Fruit fly (Drosophila melanogaster): ENCODE data around the gene CG15347.
A peak's percentile ranks its signal among the peaks of the same experiment; 100 is the strongest.

Gene CG15347

dm6 chrX:8452163-8452562 is 8.5 kb downstream of the CG15347 start:
- no peak for TF ChIP-seq CG17801 (GFP tag; optimal IDR thresholded peaks at IDR 0.05; ENCODE audit: partially characterized antibody)

- TF ChIP-seq CG17801 (GFP tag; optimal IDR thresholded peaks at IDR 0.05; ENCODE audit: partially characterized antibody), result no peak
These were observed 10.3 kb downstream of the CG15347 start for dm6 chrX:8450214-8450904.

- no peak for TF ChIP-seq CG17801 (GFP tag; optimal IDR thresholded peaks at IDR 0.05; ENCODE audit: partially characterized antibody)
These were observed 12.5 kb downstream of the CG15347 start for dm6 chrX:8448171-8448570.

- no peak for TF ChIP-seq CG17801 (GFP tag; optimal IDR thresholded peaks at IDR 0.05; ENCODE audit: partially characterized antibody)
These were observed 13.5 kb downstream of the CG15347 start for dm6 chrX:8447166-8447565.

dm6 chrX:8444883-8445572 is 15.7 kb downstream of the CG15347 start:
- TF ChIP-seq CG17801 (GFP tag; optimal IDR thresholded peaks at IDR 0.05; ENCODE audit: partially characterized antibody), result peak; percentile 9

dm6 chrX:8444279-8444678 is 16.4 kb downstream of the CG15347 start:
- TF ChIP-seq CG17801 (GFP tag; optimal IDR thresholded peaks at IDR 0.05; ENCODE audit: partially characterized antibody), result no peak

dm6 chrX:8442912-8443311 is 17.8 kb downstream of the CG15347 start:
- no peak for TF ChIP-seq CG17801 (GFP tag; optimal IDR thresholded peaks at IDR 0.05; ENCODE audit: partially characterized antibody)

dm6 chrX:8442161-8442560 is 18.5 kb downstream of the CG15347 start, which contains the start of gene CG12123:
Gene CG12123, minus strand, starts transcription at chrX:8442348.
- TF ChIP-seq CG17801 (GFP tag; optimal IDR thresholded peaks at IDR 0.05; ENCODE audit: partially characterized antibody), result no peak

- TF ChIP-seq CG17801 (GFP tag; optimal IDR thresholded peaks at IDR 0.05; ENCODE audit: partially characterized antibody), result peak; percentile 50
These were observed 23.2 kb downstream of the CG15347 start, which contains the start of gene Miga for dm6 chrX:8437285-8438110. Gene Miga, minus strand, starts transcription at chrX:8437820.

dm6 chrX:8436656-8437284 is 23.9 kb downstream of the CG15347 start, which contains the start of gene CG1440:
Gene CG1440, plus strand, starts transcription at chrX:8437057.
- TF ChIP-seq CG17801 (GFP tag; optimal IDR thresholded peaks at IDR 0.05; ENCODE audit: partially characterized antibody), result peak; percentile 89

- TF ChIP-seq CG17801 (GFP tag; optimal IDR thresholded peaks at IDR 0.05; ENCODE audit: partially characterized antibody), result no peak
These were observed 27.0 kb downstream of the CG15347 start, which contains the start of gene CG32712 for dm6 chrX:8433709-8434108. Gene CG32712, minus strand, starts transcription at chrX:8433809.

- no peak for TF ChIP-seq CG17801 (GFP tag; optimal IDR thresholded peaks at IDR 0.05; ENCODE audit: partially characterized antibody)
These were observed 38.1 kb downstream of the CG15347 start for dm6 chrX:8422643-8423042.

- TF ChIP-seq CG17801 (GFP tag; optimal IDR thresholded peaks at IDR 0.05; ENCODE audit: partially characterized antibody), result no peak
These were observed 39.3 kb downstream of the CG15347 start for dm6 chrX:8421449-8421795.

- TF ChIP-seq CG17801 (GFP tag; optimal IDR thresholded peaks at IDR 0.05; ENCODE audit: partially characterized antibody), result peak; percentile 96
These were observed 39.8 kb downstream of the CG15347 start for dm6 chrX:8420772-8421448.
